Fruit fly (Drosophila melanogaster): ENCODE data around the gene CG15399.

Gene CG15399

DNA sequence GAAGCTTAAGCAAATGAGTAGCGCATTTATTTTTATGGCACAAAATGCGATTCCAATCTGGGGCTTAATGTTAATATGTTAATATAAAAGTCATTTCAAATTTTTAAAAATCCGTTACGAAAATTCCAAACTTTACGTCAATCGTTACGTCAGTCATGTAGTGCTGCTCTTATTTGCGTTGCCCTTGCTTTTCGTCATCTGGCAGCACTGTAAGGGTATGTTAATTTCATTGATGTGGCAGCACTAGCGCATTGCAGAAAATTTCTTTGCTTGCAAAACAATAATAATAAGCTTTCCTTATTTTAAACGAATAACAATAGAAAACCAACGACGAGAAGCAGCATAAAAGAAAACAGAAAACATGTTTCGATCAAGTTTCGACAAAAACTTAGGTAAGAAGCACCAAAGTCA, 31.8 kb downstream of the CG15399 start, which contains the start of gene Hrs (continued):
- TF ChIP-seq CG6854 (GFP tag; optimal IDR thresholded peaks at IDR 0.05) (no peak), CrebB (tag; optimal IDR thresholded peaks at IDR 0.05) (no peak), E2f1 (GFP tag; IDR thresholded peaks at IDR 0.05) (no peak), croc (GFP tag; conservative IDR thresholded peaks at IDR 0.05) (no peak), pfk (GFP tag; optimal IDR thresholded peaks at IDR 0.05) (no peak), bbx (GFP tag; IDR thresholded peaks at IDR 0.05; ENCODE audit: partially characterized antibody) (peak; percentile 60; the same call in 1 of the 2 replicates), Mad (GFP tag; optimal IDR thresholded peaks at IDR 0.05) (no peak), CG3726 (GFP tag; IDR thresholded peaks at IDR 0.05) (no peak), CG18619 (GFP tag; optimal IDR thresholded peaks at IDR 0.05) (no peak), CG15073 (GFP tag; optimal IDR thresholded peaks at IDR 0.05) (no peak), CG17802 (tag; optimal IDR thresholded peaks at IDR 0.05) (no peak), CG14014 (GFP tag; IDR thresholded peaks at IDR 0.05) (no peak), dpn (GFP tag; optimal IDR thresholded peaks at IDR 0.05) (peak in 1 of 2 experiments; percentile 1), NfI (GFP tag; optimal IDR thresholded peaks at IDR 0.05) (no peak), CG12942 (GFP tag; optimal IDR thresholded peaks at IDR 0.05) (no peak), HLH3B (GFP tag; IDR thresholded peaks at IDR 0.05) (no peak), CG11247 (GFP tag; IDR thresholded peaks at IDR 0.05) (no peak), lab (GFP tag; optimal IDR thresholded peaks at IDR 0.05) (no peak), E2f2 (GFP tag; IDR thresholded peaks at IDR 0.05) (peak; percentile 79), CG16863 (GFP tag; optimal IDR thresholded peaks at IDR 0.05) (no peak), Oli (tag; optimal IDR thresholded peaks at IDR 0.05) (no peak), h (optimal IDR thresholded peaks at IDR 0.05) (no peak), CG1647 (GFP tag; optimal IDR thresholded peaks at IDR 0.05) (no peak), Vsx1 (GFP tag; optimal IDR thresholded peaks at IDR 0.05) (no peak), sr (GFP tag; IDR thresholded peaks at IDR 0.05) (no peak), CG7556 (GFP tag; optimal IDR thresholded peaks at IDR 0.05) (no peak), klu (GFP tag; IDR thresholded peaks at IDR 0.05) (no peak), btn (GFP tag; optimal IDR thresholded peaks at IDR 0.05) (no peak), CG1792 (GFP tag; optimal IDR thresholded peaks at IDR 0.05) (no peak), psq (GFP tag; optimal IDR thresholded peaks at IDR 0.05) (no peak), ERR (GFP tag; optimal IDR thresholded peaks at IDR 0.05) (peak; percentile 3), inv (GFP tag; IDR thresholded peaks at IDR 0.05; ENCODE audit: partially characterized antibody) (no peak), CG17612 (GFP tag; IDR thresholded peaks at IDR 0.05) (no peak), CG9215 (GFP tag; IDR thresholded peaks at IDR 0.05) (no peak), seq (GFP tag; IDR thresholded peaks at IDR 0.05) (no peak), Side (GFP tag; optimal IDR thresholded peaks at IDR 0.05) (no peak), vvl (GFP tag; IDR thresholded peaks at IDR 0.05) (peak; percentile 83), CG3838 (GFP tag; optimal IDR thresholded peaks at IDR 0.05) (no peak), CG12769 (tag; optimal IDR thresholded peaks at IDR 0.05) (no peak), zen (tag; optimal IDR thresholded peaks at IDR 0.05) (no peak), sob (GFP tag; IDR thresholded peaks at IDR 0.05) (no peak), en (GFP tag; optimal IDR thresholded peaks at IDR 0.05) (no peak), ara (GFP tag; IDR thresholded peaks at IDR 0.05) (no peak), NC2β (GFP tag; optimal IDR thresholded peaks at IDR 0.05) (no peak), wor (GFP tag; IDR thresholded peaks at IDR 0.05) (no peak), CG14050 (GFP tag; IDR thresholded peaks at IDR 0.05) (no peak), CG15479 (GFP tag; optimal IDR thresholded peaks at IDR 0.05) (no peak), cas (GFP tag; IDR thresholded peaks at IDR 0.05) (no peak), knrl (GFP tag; IDR thresholded peaks at IDR 0.05; ENCODE audit: partially characterized antibody) (no peak; the same call in 2 of the 3 replicates), CG17568 (GFP tag; optimal IDR thresholded peaks at IDR 0.05) (no peak), Six4 (GFP tag; optimal IDR thresholded peaks at IDR 0.05) (no peak), eyg (GFP tag; optimal IDR thresholded peaks at IDR 0.05) (no peak), CG10565 (GFP tag; optimal IDR thresholded peaks at IDR 0.05) (no peak), hth (optimal IDR thresholded peaks at IDR 0.05) (no peak)

All from whole organism, embryonic.